Worm (Caenorhabditis elegans) whole organism, L4 larva: ENCODE data around the gene unc-64.
"Not testable (repeated sequence)": the region's sequence is repeated elsewhere in the genome, so short reads cannot be mapped to it uniquely, and the experiment has no call there.

ENCODE experiments used
- F10B5.3 ChIP-seq: sonication (generic microtip); optimal IDR thresholded peaks from 2 replicates; lab custom pipeline; 2016; ENCODE audit warnings: mild to moderate bottlenecking, missing genetic modification characterization, missing compliant biosample characterization
- F37D6.2 ChIP-seq: sonication (generic microtip); optimal IDR thresholded peaks from 2 replicates; lab custom pipeline; 2016; ENCODE audit warnings: mild to moderate bottlenecking, missing genetic modification characterization, missing compliant biosample characterization
- T26A8.4 ChIP-seq: fragments of 200-800 bp; sonication (Bioruptor generic); IDR thresholded peaks from 2 replicates; pipeline ENCODE4 v1.3.6; 2022; ENCODE audit warnings: missing genetic modification characterization, missing compliant biosample characterization
- Y75B8A.6 ChIP-seq: fragments of 200-800 bp; sonication (Bioruptor generic); IDR thresholded peaks from 2 replicates; pipeline ENCODE4 v1.3.6; 2022; ENCODE audit warnings: missing genetic modification reagents, missing genetic modification characterization, missing compliant biosample characterization
- aha-1 ChIP-seq: fragments of 150-350 bp; peaks from one replicate; lab custom pipeline; 2014; ENCODE audit warnings: missing biosample characterization, missing genetic modification characterization
- arid-1 ChIP-seq: fragments of 200-800 bp; sonication (Bioruptor generic); conservative IDR thresholded peaks from 2 replicates; pipeline ENCODE4 v1.3.6; 2022; ENCODE audit warnings: missing genetic modification reagents, missing genetic modification characterization, missing compliant biosample characterization
- ceh-20 ChIP-seq: fragments of 200-800 bp; sonication (Bioruptor generic); IDR thresholded peaks from 2 replicates; pipeline ENCODE4 v1.3.6; 2022; ENCODE audit warnings: missing genetic modification reagents, missing genetic modification characterization, missing compliant biosample characterization
- ceh-28 ChIP-seq: fragments of 150-350 bp; optimal IDR thresholded peaks from 2 replicates; lab custom pipeline; 2014; ENCODE audit warnings: missing biosample characterization, missing genetic modification reagents, missing genetic modification characterization
- ceh-62 ChIP-seq: sonication (generic microtip); optimal IDR thresholded peaks from 2 replicates; lab custom pipeline; 2017; ENCODE audit warnings: missing biosample characterization, missing genetic modification characterization
- ctbp-1 ChIP-seq: fragments of 200-800 bp; sonication (Bioruptor generic); IDR thresholded peaks from 2 replicates; pipeline ENCODE4 v1.3.6; 2022; ENCODE audit warnings: missing genetic modification reagents, missing genetic modification characterization, missing compliant biosample characterization
- daf-16 ChIP-seq, 3 experiments: sonication (generic microtip); optimal IDR thresholded peaks; 2 replicates each; lab custom pipeline; 2016 to 2017; ENCODE audit warnings: missing genetic modification characterization in 3 of 3, missing genetic modification reagents in 3 of 3, mild to moderate bottlenecking in 2 of 3, missing compliant biosample characterization in 2 of 3, missing biosample characterization in 1 of 3, moderate library complexity in 1 of 3
- dmd-6 ChIP-seq: fragments of 200-800 bp; sonication (Bioruptor generic); IDR thresholded peaks from 2 replicates; pipeline ENCODE4 v1.3.6; 2022; ENCODE audit warnings: missing genetic modification reagents, missing genetic modification characterization, missing compliant biosample characterization
- dpl-1 ChIP-seq: fragments of 150-350 bp; optimal IDR thresholded peaks from 2 replicates; lab custom pipeline; 2014; ENCODE audit warnings: missing biosample characterization, missing genetic modification reagents, missing genetic modification characterization
- egl-43 ChIP-seq: fragments of 200-800 bp; sonication (Bioruptor generic); IDR thresholded peaks from 2 replicates; pipeline ENCODE4 v1.3.6; 2022; ENCODE audit warnings: missing genetic modification reagents, missing genetic modification characterization, missing compliant biosample characterization
- fkh-10 ChIP-seq: fragments of 150-350 bp; optimal IDR thresholded peaks from 2 replicates; lab custom pipeline; 2014; ENCODE audit warnings: missing biosample characterization, missing genetic modification reagents, missing genetic modification characterization
- hlh-11 ChIP-seq: fragments of 200-800 bp; sonication (Bioruptor generic); optimal IDR thresholded peaks from 2 replicates; lab custom pipeline; 2018; ENCODE audit warnings: mild to moderate bottlenecking, missing genetic modification characterization, missing compliant biosample characterization
- hlh-30 ChIP-seq: sonication (generic microtip); optimal IDR thresholded peaks from 2 replicates; lab custom pipeline; 2017; ENCODE audit warnings: antibody characterized with exemption, mild to moderate bottlenecking, missing genetic modification characterization, missing compliant biosample characterization; ENCODE audit not compliant: insufficient read depth
- hmg-1.1 ChIP-seq: fragments of 200-800 bp; sonication (Bioruptor generic); IDR thresholded peaks from 2 replicates; pipeline ENCODE4 v1.3.6; 2022; ENCODE audit warnings: missing genetic modification reagents, missing genetic modification characterization, missing compliant biosample characterization
- lin-1 ChIP-seq: fragments of 200-800 bp; sonication (Bioruptor generic); IDR thresholded peaks from 2 replicates; pipeline ENCODE4 v1.3.6; 2022; ENCODE audit warnings: missing genetic modification reagents, missing genetic modification characterization, missing compliant biosample characterization
- lin-29 ChIP-seq: fragments of 200-800 bp; sonication (Bioruptor generic); IDR thresholded peaks from 2 replicates; pipeline ENCODE4 v1.3.6; 2022; ENCODE audit warnings: missing genetic modification reagents, missing genetic modification characterization, missing compliant biosample characterization
- lin-38 ChIP-seq: fragments of 200-800 bp; sonication (Bioruptor generic); IDR thresholded peaks from 2 replicates; pipeline ENCODE4 v1.3.6; 2022; ENCODE audit warnings: missing genetic modification reagents, missing genetic modification characterization, missing compliant biosample characterization
- mep-1 ChIP-seq: fragments of 150-350 bp; sonication (generic microtip); optimal IDR thresholded peaks from 3 replicates; lab custom pipeline; 2014; ENCODE audit warnings: missing biosample characterization, missing genetic modification characterization
- mes-2 ChIP-seq: sonication (generic microtip); optimal IDR thresholded peaks from 2 replicates; lab custom pipeline; 2016; ENCODE audit warnings: missing genotype, mild to moderate bottlenecking, missing genetic modification characterization, missing compliant biosample characterization; ENCODE audit not compliant: poor library complexity, severe bottlenecking
- nhr-102 ChIP-seq: sonication (generic microtip); optimal IDR thresholded peaks from 2 replicates; lab custom pipeline; 2016; ENCODE audit warnings: mild to moderate bottlenecking, missing genetic modification characterization, moderate library complexity, missing compliant biosample characterization
- nhr-28 ChIP-seq: fragments of 150-350 bp; optimal IDR thresholded peaks from 2 replicates; lab custom pipeline; 2014; ENCODE audit warnings: missing biosample characterization, missing genetic modification characterization
- nhr-42 ChIP-seq: fragments of 200-800 bp; sonication (Bioruptor generic); IDR thresholded peaks from 2 replicates; pipeline ENCODE4 v1.3.6; 2022; ENCODE audit warnings: missing genetic modification characterization, missing compliant biosample characterization
- pha-4 ChIP-seq, 2 experiments: fragments of 150-350 bp in 1 of 2; fragments of 200-800 bp in 1 of 2; sonication (Bioruptor generic) in 1 of 2; IDR thresholded peaks in 1 of 2; optimal IDR thresholded peaks in 1 of 2; 2 replicates each; pipeline versions ENCODE4 v1.3.6 to Lab custom; 2014 to 2022; ENCODE audit warnings: missing genetic modification characterization in 2 of 2, missing genetic modification reagents in 2 of 2, missing biosample characterization in 1 of 2, missing compliant biosample characterization in 1 of 2
- php-3 ChIP-seq: fragments of 200-800 bp; sonication (Bioruptor generic); IDR thresholded peaks from 2 replicates; pipeline ENCODE4 v1.3.6; 2022; ENCODE audit warnings: missing genetic modification reagents, missing genetic modification characterization, missing compliant biosample characterization
- rbr-2 ChIP-seq: sonication (generic microtip); optimal IDR thresholded peaks from 2 replicates; lab custom pipeline; 2016; ENCODE audit warnings: missing genotype, missing genetic modification characterization, missing compliant biosample characterization
- saeg-2 ChIP-seq: fragments of 200-800 bp; sonication (Bioruptor generic); IDR thresholded peaks from 2 replicates; pipeline ENCODE4 v1.3.6; 2022; ENCODE audit warnings: missing genetic modification reagents, missing genetic modification characterization, missing compliant biosample characterization
- set-16 ChIP-seq: fragments of 200-800 bp; sonication (Bioruptor generic); IDR thresholded peaks from 2 replicates; pipeline ENCODE4 v1.3.6; 2022; ENCODE audit warnings: missing genetic modification reagents, missing genetic modification characterization, missing compliant biosample characterization
- tra-1 ChIP-seq: fragments of 200-800 bp; sonication (Bioruptor generic); IDR thresholded peaks from 2 replicates; pipeline ENCODE4 v1.3.6; 2022; ENCODE audit warnings: missing genetic modification reagents, missing genetic modification characterization, missing compliant biosample characterization
- unc-130 ChIP-seq: sonication (generic microtip); optimal IDR thresholded peaks from 2 replicates; lab custom pipeline; 2016; ENCODE audit warnings: missing genetic modification reagents, missing genetic modification characterization, missing compliant biosample characterization
- unc-62 ChIP-seq, 3 experiments: fragments of 150-350 bp in 1 of 3; sonication (generic microtip); optimal IDR thresholded peaks in 2 of 3; peaks in 1 of 3; 1 replicate in 1 of 3; 2 replicates in 2 of 3; lab custom pipeline; 2014 to 2017; ENCODE audit warnings: missing biosample characterization in 3 of 3, missing genetic modification characterization in 3 of 3, missing genetic modification reagents in 3 of 3, missing genotype in 1 of 3
- vab-7 ChIP-seq: fragments of 200-800 bp; sonication (Bioruptor generic); IDR thresholded peaks from 2 replicates; pipeline ENCODE4 v1.3.6; 2022; ENCODE audit warnings: missing genetic modification reagents, missing genetic modification characterization, missing compliant biosample characterization
- zfp-3 ChIP-seq: fragments of 200-800 bp; sonication (Bioruptor generic); conservative IDR thresholded peaks from 2 replicates; pipeline ENCODE4 v1.3.6; 2022; ENCODE audit warnings: missing genetic modification reagents, missing genetic modification characterization, missing compliant biosample characterization
- ztf-7 ChIP-seq: fragments of 150-350 bp; optimal IDR thresholded peaks from 2 replicates; lab custom pipeline; 2014; ENCODE audit warnings: missing biosample characterization, missing genetic modification characterization

Gene unc-64

DNA sequence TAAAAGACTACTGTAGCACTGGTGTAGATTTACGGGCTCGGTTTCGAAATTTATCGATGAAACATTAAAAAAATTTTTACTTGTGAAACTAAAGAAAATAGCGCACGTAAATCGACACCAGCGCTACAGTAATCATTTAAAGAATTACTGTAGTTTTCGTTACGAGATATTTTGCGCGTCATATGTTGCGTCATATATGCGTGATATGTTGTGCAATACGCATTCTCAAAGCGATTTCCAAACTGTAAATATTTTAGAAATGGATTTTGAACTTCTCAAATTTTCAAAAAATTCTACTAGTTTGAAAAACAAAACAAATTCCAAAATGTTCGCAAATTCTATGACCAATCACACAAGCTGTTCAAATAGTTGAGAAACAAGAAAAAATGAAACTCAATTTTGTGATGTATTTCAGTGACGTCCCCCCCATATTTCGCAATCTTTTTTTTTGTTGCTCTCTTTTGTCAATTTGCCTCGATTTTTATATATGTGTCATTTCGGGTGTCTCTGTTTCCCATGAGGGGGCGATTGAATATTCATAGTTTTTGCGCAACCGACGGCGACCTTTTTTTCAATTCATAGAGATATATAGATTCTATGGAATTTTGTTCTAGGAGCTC is 933 bp downstream of the unc-64 start:
- no peak for TF ChIP-seq Y75B8A.6 (GFP tag; lab: Robert Waterston, UW)
- no peak for TF ChIP-seq egl-43 (GFP tag; lab: Robert Waterston, UW)
- TF ChIP-seq unc-62 (GFP tag; optimal IDR thresholded peaks at IDR 0.05 in 1 of 2; lab: Kevin White, UChicago), result peak in 1 of 2 experiments; percentile 73
- no peak for TF ChIP-seq unc-62 (tag; optimal IDR thresholded peaks at IDR 0.05; lab: Kevin White, UChicago)
- TF ChIP-seq aha-1 (tag; lab: Kevin White, UChicago), result peak; percentile 19
- TF ChIP-seq fkh-10 (GFP tag; lab: Kevin White, UChicago), result peak; percentile 26

DNA sequence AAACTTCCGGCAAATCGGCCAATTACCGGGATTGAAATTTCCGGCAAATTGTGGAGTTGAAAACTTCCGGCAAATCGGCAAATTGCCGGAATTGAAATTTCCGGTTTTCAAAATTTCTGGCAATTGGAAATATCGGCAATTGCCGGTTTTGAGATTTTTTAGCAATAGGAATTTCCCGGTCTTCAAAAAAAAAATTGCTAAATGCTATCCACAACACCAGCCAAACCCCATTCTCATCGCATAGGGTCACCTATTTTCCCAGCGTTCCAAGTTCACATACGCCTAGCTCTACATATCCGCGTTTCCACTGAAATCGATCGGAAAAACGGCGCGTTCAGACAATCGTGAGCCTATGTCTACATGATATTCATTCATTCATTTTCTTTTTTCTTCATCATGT is 8.4 kb downstream of the unc-64 start, which contains the start of gene F56A8.8:
TSS of gene F56A8.8 (plus strand) at position 301 of the 400 bp plus-strand sequence.
- 0 out of 2 replicates have a peak, but pooled peaks have one; percentile 8 for TF ChIP-seq ceh-20
- no peak for TF ChIP-seq F10B5.3
- TF ChIP-seq nhr-42 (GFP tag; lab: Robert Waterston, UW), result no peak
- TF ChIP-seq ceh-28, result no peak
- TF ChIP-seq pha-4 (GFP tag; IDR thresholded peaks at IDR 0.05; lab: Robert Waterston, UW), result 0 out of 2 replicates have a peak, but pooled peaks have one; percentile 32
- TF ChIP-seq pha-4 (tag; optimal IDR thresholded peaks at IDR 0.05; lab: Kevin White, UChicago), result no peak
- TF ChIP-seq set-16 (GFP tag; lab: Robert Waterston, UW), result no peak
- TF ChIP-seq, all 104 proteins: peak for 2

DNA sequence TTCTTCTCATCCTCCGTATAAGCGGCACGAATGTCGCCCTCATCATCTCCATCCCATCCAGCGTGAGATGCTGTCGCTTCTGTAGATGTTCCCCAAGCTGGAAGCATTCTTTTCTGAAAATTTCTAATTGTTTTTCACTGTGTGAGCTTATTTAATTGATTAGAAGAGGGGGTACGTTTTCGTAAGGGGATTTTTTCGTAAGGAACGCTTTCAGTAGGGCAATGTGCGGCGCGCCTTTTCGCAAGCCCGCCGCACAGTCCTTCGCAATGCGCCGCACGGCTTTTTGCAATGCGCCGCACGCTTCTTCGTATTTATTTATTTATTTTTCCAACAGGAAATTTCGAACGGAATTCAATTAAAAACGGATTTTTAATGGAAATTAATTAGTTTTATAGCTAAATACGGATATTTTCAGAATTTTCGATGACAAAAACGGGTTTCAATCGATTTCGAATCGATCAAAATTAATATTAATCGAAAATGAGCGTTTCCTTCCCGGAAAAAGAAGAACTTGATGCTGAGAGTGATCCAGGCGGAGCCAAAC is 16.0 kb downstream of the unc-64 start, which contains the start of gene set-25:
TSS of gene set-25 (minus strand) at position 120 of the 544 bp plus-strand sequence.
- peak; percentile 65 for TF ChIP-seq hmg-1.1
- peak; percentile 36; the same call in 1 of the 2 replicates for TF ChIP-seq ctbp-1 (GFP tag; lab: Robert Waterston, UW)
- peak; percentile 17; the same call in 1 of the 2 replicates for TF ChIP-seq lin-29 (GFP tag; lab: Robert Waterston, UW)
- peak; percentile 13 for TF ChIP-seq hlh-11
- peak; percentile 13 for TF ChIP-seq unc-130 (GFP tag; lab: Kevin White, UChicago)
- 0 out of 2 replicates have a peak, but pooled peaks have one; percentile 23 for TF ChIP-seq egl-43 (GFP tag; lab: Robert Waterston, UW)
- peak; percentile 36 for TF ChIP-seq mep-1 (tag; lab: Kevin White, UChicago)
- peak; percentile 50; the same call in 1 of the 2 replicates for TF ChIP-seq pha-4 (GFP tag; IDR thresholded peaks at IDR 0.05; lab: Robert Waterston, UW)
- TF ChIP-seq pha-4 (tag; optimal IDR thresholded peaks at IDR 0.05; lab: Kevin White, UChicago), result not testable (repeated sequence)
- peak; percentile 47 for TF ChIP-seq lin-38
- TF ChIP-seq aha-1 (tag; lab: Kevin White, UChicago), result peak; percentile 27

DNA sequence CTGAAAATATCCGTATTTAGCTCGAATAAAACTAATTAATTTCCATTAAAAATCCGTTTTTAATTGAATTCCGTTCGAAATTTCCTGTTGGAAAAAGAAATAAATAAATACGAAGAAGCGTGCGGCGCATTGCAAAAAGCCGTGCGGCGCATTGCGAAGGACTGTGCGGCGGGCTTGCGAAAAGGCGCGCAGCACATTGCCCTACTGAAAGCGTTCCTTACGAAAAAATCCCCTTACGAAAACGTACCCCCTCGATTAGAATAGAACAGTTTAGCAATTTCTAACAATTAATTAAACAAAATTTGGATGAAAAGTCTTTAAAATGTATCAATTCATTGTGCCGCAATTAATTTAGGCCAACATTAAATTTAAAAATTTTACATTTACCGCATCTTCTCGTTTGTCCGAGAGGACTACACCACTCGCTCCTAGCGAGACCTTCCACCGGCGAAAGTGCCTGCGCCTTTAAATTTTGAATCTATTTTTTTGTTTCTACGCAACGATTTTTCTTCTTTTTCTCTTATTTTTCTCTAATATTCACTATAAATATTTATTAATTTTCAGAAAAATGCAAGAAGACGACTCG is 19.3 kb downstream of the unc-64 start, which contains the start of gene npp-18:
TSS of gene npp-18 (plus strand) at position 565 of the 586 bp plus-strand sequence.
- peak; percentile 9 for TF ChIP-seq nhr-28 (tag; lab: Kevin White, UChicago)
- TF ChIP-seq arid-1 (GFP tag; lab: Robert Waterston, UW), result 0 out of 2 replicates have a peak, but pooled peaks have one; percentile 15
- TF ChIP-seq dpl-1 (GFP tag; lab: Kevin White, UChicago), result peak; percentile 89
- TF ChIP-seq vab-7 (GFP tag; lab: Robert Waterston, UW), result peak; percentile 67
- peak; percentile 71; the same call in 1 of the 2 replicates for TF ChIP-seq tra-1
- peak; percentile 43 for TF ChIP-seq F10B5.3
- TF ChIP-seq F37D6.2 (tag; lab: Kevin White, UChicago), result peak; percentile 16
- not testable (repeated sequence) for TF ChIP-seq daf-16 (GFP tag; optimal IDR thresholded peaks at IDR 0.05; lab: Kevin White, UChicago)
- TF ChIP-seq daf-16 (tag; optimal IDR thresholded peaks at IDR 0.05; lab: Kevin White, UChicago), result peak; percentile 2
- TF ChIP-seq hlh-30, result peak; percentile 4
- TF ChIP-seq ceh-62 (tag; lab: Kevin White, UChicago), result peak; percentile 12
- TF ChIP-seq mes-2 (tag; lab: Kevin White, UChicago), result peak; percentile 81
- peak; percentile 70 for TF ChIP-seq zfp-3
- peak; percentile 77 for TF ChIP-seq ceh-20
- TF ChIP-seq ctbp-1 (GFP tag; lab: Robert Waterston, UW), result peak; percentile 70; the same call in 1 of the 2 replicates
- TF ChIP-seq ztf-7, result peak; percentile 0
- TF ChIP-seq hlh-11, result peak; percentile 4
- TF ChIP-seq php-3 (GFP tag; lab: Robert Waterston, UW), result peak; percentile 45; the same call in 1 of the 2 replicates
- peak; percentile 49 for TF ChIP-seq nhr-102
- 0 out of 2 replicates have a peak, but pooled peaks have one; percentile 62 for TF ChIP-seq nhr-42 (GFP tag; lab: Robert Waterston, UW)
- TF ChIP-seq egl-43 (GFP tag; lab: Robert Waterston, UW), result peak; percentile 76; the same call in 1 of the 2 replicates
- peak; percentile 76; the same call in 1 of the 2 replicates for TF ChIP-seq saeg-2
- 0 out of 2 replicates have a peak, but pooled peaks have one; percentile 54 for TF ChIP-seq lin-1 (GFP tag; lab: Robert Waterston, UW)
- TF ChIP-seq lin-38, result peak; percentile 84
- peak; percentile 61 for TF ChIP-seq rbr-2 (tag; lab: Kevin White, UChicago)
- TF ChIP-seq set-16 (GFP tag; lab: Robert Waterston, UW), result peak; percentile 55; the same call in 1 of the 2 replicates
- TF ChIP-seq T26A8.4 (GFP tag; lab: Robert Waterston, UW), result peak; percentile 87
- peak; percentile 54 for TF ChIP-seq dmd-6 (GFP tag; lab: Robert Waterston, UW)
